Fruit fly (Drosophila melanogaster) whole organism, prepupa: Measurements from ENCODE around the gene brat.
A peak's percentile ranks its signal among the peaks of the same experiment; 100 is the strongest.

Experiments used
- CG16779 ChIP-seq: fragments of 200-800 bp; sonication (Bioruptor generic); optimal IDR thresholded peaks from 3 replicates; lab custom pipeline; 2017; ENCODE audit warnings: missing biosample characterization, mild to moderate bottlenecking, missing genetic modification characterization
- CG6276 ChIP-seq: fragments of 200-800 bp; sonication (Bioruptor generic); optimal IDR thresholded peaks from 2 replicates; lab custom pipeline; 2017; ENCODE audit warnings: missing biosample characterization, mild to moderate bottlenecking, missing genetic modification characterization
- CG7368 ChIP-seq: fragments of 200-800 bp; sonication (Bioruptor generic); optimal IDR thresholded peaks from 3 replicates; lab custom pipeline; 2016; ENCODE audit warnings: missing biosample characterization, missing genetic modification characterization
- CG8632 ChIP-seq: fragments of 200-800 bp; sonication (Bioruptor generic); optimal IDR thresholded peaks from 3 replicates; lab custom pipeline; 2016; ENCODE audit warnings: missing biosample characterization, missing genetic modification characterization
- Ets96B ChIP-seq: fragments of 200-800 bp; optimal IDR thresholded peaks from 2 replicates; lab custom pipeline; 2019; ENCODE audit warnings: missing biosample characterization, mild to moderate bottlenecking, missing genetic modification characterization, moderate library complexity
- Gug ChIP-seq: fragments of 200-800 bp; sonication (Bioruptor generic); IDR thresholded peaks from 2 replicates; pipeline ENCODE4 v1.3.6; 2022; ENCODE audit warnings: missing biosample characterization, missing genetic modification characterization
- Sox14 ChIP-seq: fragments of 200-800 bp; sonication (Bioruptor generic); optimal IDR thresholded peaks from 3 replicates; lab custom pipeline; 2016; ENCODE audit warnings: missing biosample characterization, missing genetic modification characterization
- fkh ChIP-seq: fragments of 200-800 bp; sonication (Bioruptor generic); optimal IDR thresholded peaks from 3 replicates; lab custom pipeline; 2017; ENCODE audit warnings: missing biosample characterization, mild to moderate bottlenecking, missing genetic modification characterization, moderate library complexity
- spab ChIP-seq: fragments of 200-800 bp; sonication (Bioruptor generic); optimal IDR thresholded peaks from 2 replicates; lab custom pipeline; 2017; ENCODE audit warnings: missing biosample characterization, mild to moderate bottlenecking, missing genetic modification characterization, missing genetic modification reagents

DNA sequence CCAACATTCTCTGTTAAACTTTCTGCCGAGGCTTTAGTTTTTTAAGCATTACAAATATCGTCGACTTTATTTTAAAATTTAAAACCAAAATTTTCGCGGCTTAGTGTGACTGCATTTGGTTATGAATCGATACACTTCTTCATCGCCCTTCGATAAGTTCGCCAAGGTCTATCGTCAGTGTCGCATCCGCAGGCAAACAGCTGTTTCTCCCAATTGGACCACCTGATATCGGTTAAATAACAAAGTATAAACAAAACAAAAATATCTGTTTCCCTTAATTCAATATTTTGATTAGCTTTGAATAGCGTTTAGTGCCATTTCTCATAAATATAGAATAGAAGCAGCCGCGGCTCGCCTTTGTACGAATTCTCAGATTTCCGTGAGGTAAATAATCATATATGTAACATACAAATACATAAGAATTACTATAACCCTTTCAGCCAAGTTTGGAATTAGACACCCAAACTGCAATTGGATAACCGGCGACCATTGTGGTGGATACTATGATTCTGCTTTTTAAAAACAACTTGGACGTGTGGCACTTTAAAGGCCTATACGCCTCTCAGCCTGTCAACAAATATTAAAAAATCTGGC, 19.3 kb upstream of the brat start, which contains the start of gene CG10561:
- TF ChIP-seq Ets96B (tag; lab: Kevin White, UChicago) (no peak), CG7368 (GFP tag; lab: Kevin White, UChicago) (no peak), Gug (GFP tag; lab: Robert Waterston, UW) (no peak), CG16779 (tag; lab: Kevin White, UChicago) (no peak), fkh (GFP tag; lab: Kevin White, UChicago) (peak; percentile 21), CG8632 (GFP tag; lab: Kevin White, UChicago) (no peak), CG6276 (GFP tag; lab: Kevin White, UChicago) (no peak), spab (GFP tag; lab: Kevin White, UChicago) (no peak), Sox14 (no peak)
